Fruit fly (Drosophila melanogaster): ENCODE results near the gene CG43448.
A peak's percentile ranks its signal among the peaks of the same experiment; 100 is the strongest.

DNA sequence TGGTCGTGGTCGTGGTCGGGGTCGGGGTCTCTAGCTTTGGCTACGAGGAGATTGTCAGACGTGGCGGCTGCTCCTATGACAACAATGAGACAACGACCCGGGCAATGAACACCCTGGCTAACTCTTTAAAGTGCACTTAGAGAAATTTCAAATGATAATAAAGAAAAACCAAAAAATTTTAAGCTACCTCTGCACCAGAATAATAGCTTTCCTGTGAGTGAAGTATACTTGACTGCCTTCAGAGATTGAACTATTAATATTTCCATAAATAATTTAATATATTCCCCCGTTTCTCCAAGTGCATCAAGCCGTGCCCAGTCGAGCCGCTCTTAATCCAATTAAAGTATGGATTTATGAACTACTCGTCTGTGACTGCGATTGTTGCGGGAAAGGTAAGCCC is 26.2 kb upstream of the CG43448 start:
- TF ChIP-seq CG15336 (GFP tag; IDR thresholded peaks at IDR 0.05) (peak; percentile 68), CG6854 (GFP tag; optimal IDR thresholded peaks at IDR 0.05) (no peak), Hr39 (GFP tag; optimal IDR thresholded peaks at IDR 0.05) (no peak), Eip93F (GFP tag; optimal IDR thresholded peaks at IDR 0.05) (no peak)
